Worm (Caenorhabditis elegans) whole organism, L3 larva: ENCODE data around the gene dot-1.2.

ENCODE experiments used
- fkh-10 ChIP-seq: sonication (generic microtip); optimal IDR thresholded peaks from 2 replicates; lab custom pipeline; 2017; ENCODE audit warnings: missing biosample characterization, missing genetic modification reagents, missing genetic modification characterization
- lin-39 ChIP-seq: fragments of 150-350 bp; optimal IDR thresholded peaks from 2 replicates; lab custom pipeline; 2018; ENCODE audit warnings: missing biosample characterization, missing genetic modification reagents, missing genetic modification characterization
- mdl-1 ChIP-seq: fragments of 150-350 bp; optimal IDR thresholded peaks from 2 replicates; lab custom pipeline; 2014; ENCODE audit warnings: missing biosample characterization, missing genetic modification characterization
- nhr-25 ChIP-seq: sonication (generic microtip); optimal IDR thresholded peaks from 2 replicates; lab custom pipeline; 2017; ENCODE audit warnings: missing biosample characterization, missing genetic modification characterization
- nhr-28 ChIP-seq: fragments of 150-350 bp; optimal IDR thresholded peaks from 2 replicates; lab custom pipeline; 2014; ENCODE audit warnings: missing biosample characterization, missing genetic modification characterization
- unc-62 ChIP-seq: fragments of 150-350 bp; sonication (generic microtip); optimal IDR thresholded peaks from 4 replicates; lab custom pipeline; 2014; ENCODE audit warnings: missing biosample characterization, missing genetic modification reagents, missing genetic modification characterization
- zag-1 ChIP-seq: fragments of 150-350 bp; optimal IDR thresholded peaks from 2 replicates; lab custom pipeline; 2014; ENCODE audit warnings: missing biosample characterization, missing genetic modification characterization

ce11 chrX:11850572-11850971, 18.6 kb downstream of the dot-1.2 start, which contains the start of gene F54F7.14:
- TF ChIP-seq fkh-10: no peak
- TF ChIP-seq lin-39: no peak
- no peak for TF ChIP-seq unc-62 (GFP tag; lab: Kevin White, UChicago)
- TF ChIP-seq zag-1 (tag; lab: Kevin White, UChicago): no peak
- TF ChIP-seq mdl-1 (tag; lab: Kevin White, UChicago): no peak
- TF ChIP-seq nhr-25: no peak
- TF ChIP-seq nhr-28 (tag; lab: Kevin White, UChicago): no peak
